Worm (Caenorhabditis elegans) whole organism, L3 larva: ENCODE data around the gene skr-18.

Experiments
- R02D3.7 ChIP-seq: fragments of 150-350 bp; optimal IDR thresholded peaks from 2 replicates; lab custom pipeline; 2014; ENCODE audit warnings: missing biosample characterization, missing genetic modification characterization
- ZK546.5 ChIP-seq: sonication (generic microtip); optimal IDR thresholded peaks from 2 replicates; lab custom pipeline; 2017; ENCODE audit warnings: missing biosample characterization, missing genetic modification characterization
- aly-2 ChIP-seq: fragments of 150-350 bp; optimal IDR thresholded peaks from 2 replicates; lab custom pipeline; 2014; ENCODE audit warnings: missing biosample characterization, missing genetic modification characterization
- ama-1 ChIP-seq: fragments of 150-350 bp; optimal IDR thresholded peaks from 2 replicates; lab custom pipeline; 2018
- ceh-28 ChIP-seq: fragments of 150-350 bp; optimal IDR thresholded peaks from 2 replicates; lab custom pipeline; 2014; ENCODE audit warnings: missing biosample characterization, missing genetic modification reagents, missing genetic modification characterization
- daf-12 ChIP-seq: fragments of 150-350 bp; optimal IDR thresholded peaks from 2 replicates; lab custom pipeline; 2014; ENCODE audit warnings: missing biosample characterization, missing genetic modification reagents, missing genetic modification characterization
- elt-3 ChIP-seq, 3 experiments: fragments of 150-350 bp in 1 of 3; sonication (generic microtip) in 2 of 3; optimal IDR thresholded peaks; 2 replicates in 2 of 3; 4 replicates in 1 of 3; lab custom pipeline; 2014 to 2017; ENCODE audit warnings: missing biosample characterization in 3 of 3, missing genetic modification characterization in 3 of 3
- eor-1 ChIP-seq, 2 experiments: fragments of 150-350 bp; optimal IDR thresholded peaks; 2 replicates each; lab custom pipeline; 2014 to 2018; ENCODE audit warnings: missing biosample characterization in 2 of 2, missing genetic modification characterization in 2 of 2
- fos-1 ChIP-seq: fragments of 150-350 bp; optimal IDR thresholded peaks from 2 replicates; lab custom pipeline; 2014; ENCODE audit warnings: missing biosample characterization, missing genetic modification characterization
- jun-1 ChIP-seq: fragments of 150-350 bp; optimal IDR thresholded peaks from 2 replicates; lab custom pipeline; 2014; ENCODE audit warnings: missing biosample characterization, missing genetic modification reagents, missing genetic modification characterization
- lin-15B ChIP-seq: fragments of 150-350 bp; optimal IDR thresholded peaks from 2 replicates; lab custom pipeline; 2014; ENCODE audit warnings: missing biosample characterization, missing genetic modification characterization
- lin-39 ChIP-seq: fragments of 150-350 bp; optimal IDR thresholded peaks from 2 replicates; lab custom pipeline; 2018; ENCODE audit warnings: missing biosample characterization, missing genetic modification reagents, missing genetic modification characterization
- lsy-12 ChIP-seq: sonication (generic microtip); optimal IDR thresholded peaks from 2 replicates; lab custom pipeline; 2016; ENCODE audit warnings: mild to moderate bottlenecking, missing genetic modification characterization, missing compliant biosample characterization
- mml-1 ChIP-seq: fragments of 150-350 bp; sonication (generic microtip); optimal IDR thresholded peaks from 3 replicates; lab custom pipeline; 2014; ENCODE audit warnings: missing biosample characterization, missing genetic modification characterization
- nhr-11 ChIP-seq: fragments of 150-350 bp; optimal IDR thresholded peaks from 2 replicates; lab custom pipeline; 2014; ENCODE audit warnings: missing biosample characterization, missing genetic modification characterization
- nhr-23 ChIP-seq: fragments of 150-350 bp; optimal IDR thresholded peaks from 2 replicates; lab custom pipeline; 2014; ENCODE audit warnings: missing biosample characterization, missing genetic modification reagents, missing genetic modification characterization
- nhr-237 ChIP-seq: fragments of 150-350 bp; optimal IDR thresholded peaks from 2 replicates; lab custom pipeline; 2014; ENCODE audit warnings: missing biosample characterization, missing genetic modification characterization
- pha-4 ChIP-seq: fragments of 150-350 bp; optimal IDR thresholded peaks from 2 replicates; lab custom pipeline; 2014; ENCODE audit warnings: missing biosample characterization, missing genetic modification reagents, missing genetic modification characterization
- pqm-1 ChIP-seq: fragments of 150-350 bp; optimal IDR thresholded peaks from 2 replicates; lab custom pipeline; 2017; ENCODE audit warnings: missing biosample characterization, missing genetic modification characterization, inconsistent platforms
- sea-2 ChIP-seq: fragments of 150-350 bp; sonication (generic microtip); optimal IDR thresholded peaks from 4 replicates; lab custom pipeline; 2014; ENCODE audit warnings: missing biosample characterization, missing genetic modification reagents, missing genetic modification characterization
- tbx-2 ChIP-seq: sonication (generic microtip); optimal IDR thresholded peaks from 2 replicates; lab custom pipeline; 2016; ENCODE audit warnings: mild to moderate bottlenecking, missing genetic modification characterization, missing compliant biosample characterization
- unc-39 ChIP-seq: sonication (generic microtip); optimal IDR thresholded peaks from 4 replicates; lab custom pipeline; 2017; ENCODE audit warnings: missing biosample characterization, missing genetic modification characterization
- ztf-11 ChIP-seq: fragments of 150-350 bp; optimal IDR thresholded peaks from 2 replicates; lab custom pipeline; 2014; ENCODE audit warnings: missing biosample characterization, missing genetic modification characterization
- ztf-4 ChIP-seq: fragments of 150-350 bp; optimal IDR thresholded peaks from 2 replicates; lab custom pipeline; 2014; ENCODE audit warnings: missing biosample characterization, missing genetic modification characterization

The skr-18 gene

ce11 chrIV:754357-754972, 40.8 kb downstream of the skr-18 start:
- TF ChIP-seq lsy-12 (tag; lab: Kevin White, UChicago) = no peak
- no peak for TF ChIP-seq ama-1 (lab: Kevin White, UChicago)
- TF ChIP-seq pha-4 (tag; lab: Kevin White, UChicago) = no peak
- no peak for TF ChIP-seq lin-39 (tag; lab: Kevin White, UChicago)
- TF ChIP-seq daf-12 (tag; lab: Kevin White, UChicago) = no peak
- no peak for TF ChIP-seq ztf-4 (tag; lab: Kevin White, UChicago)
- TF ChIP-seq aly-2 (tag; lab: Kevin White, UChicago) = no peak
- no peak for TF ChIP-seq R02D3.7
- no peak for TF ChIP-seq sea-2 (GFP tag; lab: Kevin White, UChicago)
- no peak for TF ChIP-seq ztf-11
- TF ChIP-seq nhr-11 (tag; lab: Kevin White, UChicago) = no peak
- no peak for TF ChIP-seq eor-1 (tag; optimal IDR thresholded peaks at IDR 0.05; lab: Kevin White, UChicago)
- TF ChIP-seq lin-15B (tag; lab: Kevin White, UChicago) = no peak
- TF ChIP-seq, all 47 proteins: peak for 0

ce11 chrIV:749557-749956, 45.7 kb downstream of the skr-18 start:
- TF ChIP-seq ztf-11 (no peak), fos-1 (no peak), lin-15B (tag; lab: Kevin White, UChicago) (no peak), unc-39 (tag; lab: Kevin White, UChicago) (no peak), lsy-12 (tag; lab: Kevin White, UChicago) (no peak), sea-2 (GFP tag; lab: Kevin White, UChicago) (no peak), elt-3 (tag; optimal IDR thresholded peaks at IDR 0.05; lab: Kevin White, UChicago) (no peak), ceh-28 (tag; lab: Kevin White, UChicago) (no peak), ZK546.5 (tag; lab: Kevin White, UChicago) (no peak), ama-1 (lab: Kevin White, UChicago) (no peak), pha-4 (tag; lab: Kevin White, UChicago) (no peak), jun-1 (no peak), nhr-11 (tag; lab: Kevin White, UChicago) (no peak), ztf-4 (tag; lab: Kevin White, UChicago) (no peak), tbx-2 (no peak), lin-39 (tag; lab: Kevin White, UChicago) (no peak), nhr-237 (no peak), pqm-1 (tag; lab: Kevin White, UChicago) (no peak)

ce11 chrIV:746333-746732, 48.9 kb downstream of the skr-18 start:
- TF ChIP-seq daf-12 (tag; lab: Kevin White, UChicago) = no peak
- no peak for TF ChIP-seq nhr-23 (tag; lab: Kevin White, UChicago)
- TF ChIP-seq mml-1 (tag; lab: Kevin White, UChicago) = no peak
- no peak for TF ChIP-seq eor-1 (tag; optimal IDR thresholded peaks at IDR 0.05; lab: Kevin White, UChicago)
- TF ChIP-seq, all 47 proteins: peak for 0
